Worm (Caenorhabditis elegans): Measurements from ENCODE around the gene C28G1.6.

C28G1.6 gene

ce11 chrX:8787689-8788222 is 43.3 kb downstream of the C28G1.6 start:
- no peak for TF ChIP-seq attf-4 (tag; optimal IDR thresholded peaks at IDR 0.05)
- TF ChIP-seq dve-1 (tag; optimal IDR thresholded peaks at IDR 0.05; ENCODE audit: insufficient read depth), result peak; percentile 11
- no peak for TF ChIP-seq dpl-1 (GFP tag; optimal IDR thresholded peaks at IDR 0.05)
- no peak for TF ChIP-seq hif-1 (tag; optimal IDR thresholded peaks at IDR 0.05)
- TF ChIP-seq hlh-11 (tag; optimal IDR thresholded peaks at IDR 0.05), result peak; percentile 50
- TF ChIP-seq nhr-28 (tag; optimal IDR thresholded peaks at IDR 0.05), result no peak
- TF ChIP-seq snpc-4 (tag; optimal IDR thresholded peaks at IDR 0.05), result no peak
- TF ChIP-seq aha-1 (tag), result no peak
- no peak for TF ChIP-seq tag-97 (GFP tag; IDR thresholded peaks at IDR 0.05)
- no peak for TF ChIP-seq Y105C5A.15 (GFP tag; IDR thresholded peaks at IDR 0.05)
- peak in 1 of 2 experiments; percentile 92 for TF ChIP-seq daf-16 (GFP tag; optimal IDR thresholded peaks at IDR 0.05)
- peak; percentile 99 for TF ChIP-seq daf-16 (tag; optimal IDR thresholded peaks at IDR 0.05)
- peak; percentile 13 for TF ChIP-seq hlh-30 (tag; optimal IDR thresholded peaks at IDR 0.05; ENCODE audit: insufficient read depth)
- no peak for TF ChIP-seq ztf-7 (tag; optimal IDR thresholded peaks at IDR 0.05)
- TF ChIP-seq daf-12 (tag; optimal IDR thresholded peaks at IDR 0.05), result no peak
- no peak for TF ChIP-seq mxl-2 (GFP tag; conservative IDR thresholded peaks at IDR 0.05)
- no peak for TF ChIP-seq vab-7 (GFP tag; IDR thresholded peaks at IDR 0.05)

- TF ChIP-seq zfp-3 (GFP tag; conservative IDR thresholded peaks at IDR 0.05) (no peak), spr-3 (GFP tag; optimal IDR thresholded peaks at IDR 0.05) (no peak), snpc-4 (tag; optimal IDR thresholded peaks at IDR 0.05) (no peak), lsy-2 (tag; optimal IDR thresholded peaks at IDR 0.05) (no peak), daf-16 (GFP tag; optimal IDR thresholded peaks at IDR 0.05) (peak in 1 of 2 experiments; percentile 44), daf-16 (tag; optimal IDR thresholded peaks at IDR 0.05) (no peak), unc-39 (tag; optimal IDR thresholded peaks at IDR 0.05) (no peak), F26F4.8 (GFP tag; conservative IDR thresholded peaks at IDR 0.05) (no peak), F44E2.7 (GFP tag; IDR thresholded peaks at IDR 0.05) (no peak), daf-8 (GFP tag; IDR thresholded peaks at IDR 0.05) (no peak), nhr-11 (tag; optimal IDR thresholded peaks at IDR 0.05) (peak; percentile 36), madf-9 (GFP tag; conservative IDR thresholded peaks at IDR 0.05) (no peak), madf-5 (GFP tag; IDR thresholded peaks at IDR 0.05) (no peak), T20F7.1 (GFP tag; optimal IDR thresholded peaks at IDR 0.05) (no peak)
Observed at ce11 chrX:8786687-8787086, 44.4 kb downstream of the C28G1.6 start.

- TF ChIP-seq T26A8.4 (GFP tag; IDR thresholded peaks at IDR 0.05), result no peak
- peak in 1 of 2 experiments; percentile 45 for TF ChIP-seq unc-62 (GFP tag; optimal IDR thresholded peaks at IDR 0.05 in 1 of 2)
- TF ChIP-seq unc-62 (tag; optimal IDR thresholded peaks at IDR 0.05), result no peak
- TF ChIP-seq zfp-3 (GFP tag; conservative IDR thresholded peaks at IDR 0.05), result no peak
- TF ChIP-seq aha-1 (tag), result peak; percentile 50
Observed at ce11 chrX:8784234-8784633, 46.8 kb downstream of the C28G1.6 start, which contains the start of gene ZK721.3. Gene ZK721.3, plus strand, starts transcription at chrX:8784534.
